Fruit fly (Drosophila melanogaster) whole organism, embryonic: ENCODE data around the gene drl.

Source experiments
- Ada2b ChIP-seq: fragments of 200-800 bp; sonication (Bioruptor generic); IDR thresholded peaks from 2 replicates; pipeline ENCODE4 v1.3.6; 2022; ENCODE audit warnings: missing biosample characterization, missing genetic modification characterization
- Adf1 ChIP-seq: fragments of 200-800 bp; sonication (Bioruptor generic); IDR thresholded peaks from 2 replicates; pipeline ENCODE4 v1.3.6; 2022; ENCODE audit warnings: missing biosample characterization, missing genetic modification characterization
- BEAF-32 ChIP-seq: fragments of 200-800 bp; sonication (Bioruptor generic); optimal IDR thresholded peaks from 3 replicates; lab custom pipeline; 2017; ENCODE audit warnings: missing biosample characterization, missing genetic modification characterization, mild to moderate bottlenecking, moderate library complexity, missing genetic modification reagents
- Bteb2 ChIP-seq: fragments of 200-800 bp; sonication (Bioruptor generic); optimal IDR thresholded peaks from 2 replicates; lab custom pipeline; 2016; ENCODE audit warnings: missing biosample characterization, missing genetic modification characterization
- CG1024 ChIP-seq: fragments of 200-800 bp; sonication (Bioruptor generic); IDR thresholded peaks from 2 replicates; pipeline ENCODE4 v1.3.6; 2022; ENCODE audit warnings: missing biosample characterization, missing genetic modification characterization
- CG10366 ChIP-seq: fragments of 200-800 bp; sonication (Bioruptor generic); IDR thresholded peaks from 2 replicates; pipeline ENCODE4 v1.3.6; 2022; ENCODE audit warnings: missing biosample characterization, missing genetic modification characterization
- CG10959 ChIP-seq: fragments of 200-800 bp; sonication (Bioruptor generic); IDR thresholded peaks from 2 replicates; pipeline ENCODE4 v1.3.6; 2022; ENCODE audit warnings: missing biosample characterization, missing genetic modification characterization
- CG11093 ChIP-seq: fragments of 200-800 bp; sonication (Bioruptor generic); IDR thresholded peaks from 3 replicates; pipeline ENCODE4 v1.3.6; 2022; ENCODE audit warnings: missing biosample characterization, missing genetic modification characterization
- CG11695 ChIP-seq: fragments of 200-800 bp; sonication (Bioruptor generic); IDR thresholded peaks from 3 replicates; pipeline ENCODE4 v1.3.6; 2022; ENCODE audit warnings: missing biosample characterization, missing genetic modification characterization
- CG14441 ChIP-seq: fragments of 200-800 bp; sonication (Bioruptor generic); IDR thresholded peaks from 2 replicates; pipeline ENCODE4 v1.3.6; 2022; ENCODE audit warnings: missing biosample characterization, missing genetic modification characterization
- CG14710 ChIP-seq: fragments of 200-800 bp; sonication (Bioruptor generic); optimal IDR thresholded peaks from 3 replicates; lab custom pipeline; 2019; ENCODE audit warnings: missing biosample characterization, mild to moderate bottlenecking, missing genetic modification characterization, moderate library complexity
- CG18476 ChIP-seq: fragments of 200-800 bp; sonication (Bioruptor generic); optimal IDR thresholded peaks from 2 replicates; lab custom pipeline; 2016; ENCODE audit warnings: missing biosample characterization, mild to moderate bottlenecking, missing genetic modification characterization
- CG3065 ChIP-seq: fragments of 200-800 bp; sonication (Bioruptor generic); optimal IDR thresholded peaks from 2 replicates; lab custom pipeline; 2016; ENCODE audit warnings: missing biosample characterization, missing genetic modification characterization
- CG34224 ChIP-seq: fragments of 200-800 bp; sonication (Bioruptor generic); IDR thresholded peaks from 3 replicates; pipeline ENCODE4 v1.3.6; 2022; ENCODE audit warnings: missing biosample characterization, missing genetic modification characterization; ENCODE audit not compliant: partially characterized antibody
- CG4820 ChIP-seq: fragments of 200-800 bp; sonication (Bioruptor generic); optimal IDR thresholded peaks from 3 replicates; lab custom pipeline; 2016; ENCODE audit warnings: missing biosample characterization, missing genetic modification characterization
- CG7745 ChIP-seq: fragments of 200-800 bp; sonication (Bioruptor generic); optimal IDR thresholded peaks from 2 replicates; lab custom pipeline; 2018; ENCODE audit warnings: missing biosample characterization, mild to moderate bottlenecking, missing genetic modification characterization, moderate library complexity
- CG7987 ChIP-seq: fragments of 200-800 bp; sonication (Bioruptor generic); optimal IDR thresholded peaks from 2 replicates; lab custom pipeline; 2018; ENCODE audit warnings: missing biosample characterization, mild to moderate bottlenecking, missing genetic modification characterization, moderate library complexity
- CG8281 ChIP-seq: fragments of 200-800 bp; sonication (Bioruptor generic); optimal IDR thresholded peaks from 2 replicates; lab custom pipeline; 2018; ENCODE audit warnings: missing biosample characterization, mild to moderate bottlenecking, missing genetic modification characterization, moderate library complexity
- CG9817 ChIP-seq: fragments of 200-800 bp; sonication (Bioruptor generic); optimal IDR thresholded peaks from 2 replicates; lab custom pipeline; 2018; ENCODE audit warnings: missing biosample characterization, mild to moderate bottlenecking, missing genetic modification characterization, moderate library complexity
- Dad ChIP-seq: fragments of 200-800 bp; sonication (Bioruptor generic); optimal IDR thresholded peaks from 3 replicates; lab custom pipeline; 2016; ENCODE audit warnings: missing biosample characterization, missing genetic modification characterization
- Deaf1 ChIP-seq: fragments of 200-800 bp; optimal IDR thresholded peaks from 3 replicates; lab custom pipeline; 2019; ENCODE audit warnings: missing biosample characterization, mild to moderate bottlenecking, missing genetic modification characterization, moderate library complexity
- Dek ChIP-seq: fragments of 200-800 bp; sonication (Bioruptor generic); optimal IDR thresholded peaks from 3 replicates; lab custom pipeline; 2019; ENCODE audit warnings: missing biosample characterization, mild to moderate bottlenecking, missing genetic modification characterization, moderate library complexity
- Dip2 ChIP-seq: fragments of 200-800 bp; sonication (Bioruptor generic); IDR thresholded peaks from 2 replicates; pipeline ENCODE4 v1.3.6; 2022; ENCODE audit warnings: missing biosample characterization, missing genetic modification characterization
- Dll ChIP-seq: fragments of 200-800 bp; sonication (Bioruptor generic); IDR thresholded peaks from 4 replicates; pipeline ENCODE4 v1.3.6; 2022; ENCODE audit warnings: missing biosample characterization, missing genetic modification characterization; ENCODE audit not compliant: partially characterized antibody
- Doc2 ChIP-seq: fragments of 200-800 bp; sonication (Bioruptor generic); IDR thresholded peaks from 2 replicates; pipeline ENCODE4 v1.3.6; 2022; ENCODE audit warnings: missing biosample characterization, missing genetic modification characterization
- Dref ChIP-seq: fragments of 200-800 bp; sonication (Bioruptor generic); IDR thresholded peaks from 2 replicates; pipeline ENCODE4 v1.3.6; 2022; ENCODE audit warnings: missing biosample characterization, missing genetic modification characterization
- Drgx ChIP-seq: fragments of 200-800 bp; sonication (Bioruptor generic); IDR thresholded peaks from 2 replicates; pipeline ENCODE4 v1.3.6; 2022; ENCODE audit warnings: missing biosample characterization, missing genetic modification characterization
- E2f1 ChIP-seq: fragments of 200-800 bp; sonication (Bioruptor generic); IDR thresholded peaks from 2 replicates; pipeline ENCODE4 v1.3.6; 2022; ENCODE audit warnings: missing biosample characterization, missing genetic modification characterization
- NC2α ChIP-seq: fragments of 200-800 bp; sonication (Bioruptor generic); optimal IDR thresholded peaks from 2 replicates; lab custom pipeline; 2016; ENCODE audit warnings: missing biosample characterization, missing genetic modification characterization
- Oli ChIP-seq: fragments of 200-800 bp; sonication (Bioruptor generic); optimal IDR thresholded peaks from 2 replicates; lab custom pipeline; 2018; ENCODE audit warnings: missing biosample characterization, mild to moderate bottlenecking, missing genetic modification characterization, moderate library complexity
- Usf ChIP-seq: fragments of 200-800 bp; sonication (Bioruptor generic); optimal IDR thresholded peaks from 2 replicates; lab custom pipeline; 2017; ENCODE audit warnings: missing genotype, missing biosample characterization, missing genetic modification characterization
- ase ChIP-seq: fragments of 200-800 bp; sonication (Bioruptor generic); IDR thresholded peaks from 3 replicates; pipeline ENCODE4 v1.3.6; 2022; ENCODE audit warnings: missing biosample characterization, missing genetic modification characterization
- bab2 ChIP-seq: fragments of 200-800 bp; sonication (Bioruptor generic); optimal IDR thresholded peaks from 2 replicates; lab custom pipeline; 2016; ENCODE audit warnings: missing biosample characterization, missing genetic modification characterization
- cato ChIP-seq: fragments of 200-800 bp; sonication (Bioruptor generic); optimal IDR thresholded peaks from 2 replicates; lab custom pipeline; 2016; ENCODE audit warnings: missing biosample characterization, missing genetic modification characterization, borderline replicate concordance
- croc ChIP-seq: fragments of 200-800 bp; sonication (Bioruptor generic); conservative IDR thresholded peaks from 3 replicates; pipeline ENCODE4 v1.3.6; 2022; ENCODE audit warnings: missing biosample characterization, missing genetic modification characterization
- dan ChIP-seq: fragments of 200-800 bp; sonication (Bioruptor generic); IDR thresholded peaks from 2 replicates; pipeline ENCODE4 v1.3.6; 2022; ENCODE audit warnings: missing biosample characterization, missing genetic modification characterization
- exex ChIP-seq: fragments of 200-800 bp; sonication (Bioruptor generic); optimal IDR thresholded peaks from 4 replicates; lab custom pipeline; 2018; ENCODE audit warnings: missing biosample characterization, mild to moderate bottlenecking, missing genetic modification characterization, moderate library complexity
- gcm ChIP-seq: fragments of 200-800 bp; sonication (Bioruptor generic); optimal IDR thresholded peaks from 2 replicates; lab custom pipeline; 2019; ENCODE audit warnings: missing biosample characterization, mild to moderate bottlenecking, missing genetic modification characterization, moderate library complexity
- gro ChIP-seq: fragments of 200-800 bp; sonication (Bioruptor generic); optimal IDR thresholded peaks from 2 replicates; lab custom pipeline; 2016; ENCODE audit warnings: missing biosample characterization, missing genetic modification characterization
- hkb ChIP-seq, 2 experiments: fragments of 200-800 bp in 1 of 2; fragments of >200 bp in 1 of 2; sonication (Bioruptor generic) in 1 of 2; IDR thresholded peaks in 1 of 2; optimal IDR thresholded peaks in 1 of 2; 2 replicates each; pipeline versions ENCODE4 v1.3.6 to Lab custom; 2017 to 2022; ENCODE audit warnings: missing biosample characterization in 1 of 2, missing genetic modification characterization in 1 of 2
- onecut ChIP-seq: fragments of 200-800 bp; sonication (Bioruptor generic); IDR thresholded peaks from 2 replicates; pipeline ENCODE4 v1.3.6; 2022; ENCODE audit warnings: missing biosample characterization, missing genetic modification characterization
- pho ChIP-seq: fragments of 200-800 bp; sonication (Bioruptor generic); optimal IDR thresholded peaks from 2 replicates; lab custom pipeline; 2016; ENCODE audit warnings: missing biosample characterization, missing genetic modification characterization
- phol ChIP-seq: fragments of 200-800 bp; sonication (Bioruptor generic); optimal IDR thresholded peaks from 3 replicates; lab custom pipeline; 2018; ENCODE audit warnings: missing biosample characterization, mild to moderate bottlenecking, missing genetic modification characterization, moderate library complexity
- pita ChIP-seq: fragments of 200-800 bp; sonication (Bioruptor generic); optimal IDR thresholded peaks from 2 replicates; lab custom pipeline; 2017; ENCODE audit warnings: missing biosample characterization, mild to moderate bottlenecking, missing genetic modification characterization
- scrt ChIP-seq: fragments of 200-800 bp; sonication (Bioruptor generic); optimal IDR thresholded peaks from 2 replicates; lab custom pipeline; 2018; ENCODE audit warnings: missing biosample characterization, mild to moderate bottlenecking, missing genetic modification characterization, moderate library complexity
- sisA ChIP-seq: fragments of 200-800 bp; sonication (Bioruptor generic); IDR thresholded peaks from 2 replicates; pipeline ENCODE4 v1.3.6; 2022; ENCODE audit warnings: missing biosample characterization, missing genetic modification characterization
- slou ChIP-seq: fragments of 200-800 bp; sonication (Bioruptor generic); optimal IDR thresholded peaks from 3 replicates; lab custom pipeline; 2016; ENCODE audit warnings: missing biosample characterization, missing genetic modification characterization
- so ChIP-seq: fragments of 200-800 bp; sonication (Bioruptor generic); IDR thresholded peaks from 3 replicates; pipeline ENCODE4 v1.3.6; 2022; ENCODE audit warnings: missing biosample characterization, missing genetic modification characterization
- sob ChIP-seq: fragments of 200-800 bp; sonication (Bioruptor generic); IDR thresholded peaks from 2 replicates; pipeline ENCODE4 v1.3.6; 2022; ENCODE audit warnings: missing biosample characterization, missing genetic modification characterization
- sr ChIP-seq: fragments of 200-800 bp; sonication (Bioruptor generic); IDR thresholded peaks from 3 replicates; pipeline ENCODE4 v1.3.6; 2022; ENCODE audit warnings: missing biosample characterization, missing genetic modification characterization

Gene drl

dm6 chr2L:19196443-19197044 is 6.4 kb downstream of the drl start (continued):
- TF ChIP-seq E2f1 (GFP tag; lab: Robert Waterston, UW), result peak; percentile 64
- no peak for TF ChIP-seq Dref (GFP tag; lab: Robert Waterston, UW)
- TF ChIP-seq CG7987 (GFP tag; lab: Kevin White, UChicago), result no peak
- TF ChIP-seq scrt (GFP tag; lab: Kevin White, UChicago), result no peak
- TF ChIP-seq CG7745 (tag; lab: Kevin White, UChicago), result no peak
- peak; percentile 60 for TF ChIP-seq gcm (GFP tag; lab: Kevin White, UChicago)
- TF ChIP-seq pita, result no peak
- no peak for TF ChIP-seq Deaf1 (tag; lab: Kevin White, UChicago)
- TF ChIP-seq Dek (tag; lab: Kevin White, UChicago), result no peak
- peak; percentile 72 for TF ChIP-seq CG14441 (GFP tag; lab: Robert Waterston, UW)
- TF ChIP-seq dan (GFP tag; lab: Robert Waterston, UW), result no peak; the same call in 1 of the 2 replicates
- no peak for TF ChIP-seq CG18476
- no peak for TF ChIP-seq gro
- TF ChIP-seq pho (GFP tag; lab: Kevin White, UChicago), result no peak
- peak; percentile 22 for TF ChIP-seq Usf (GFP tag; lab: Kevin White, UChicago)
- peak; percentile 48; the same call in 1 of the 2 replicates for TF ChIP-seq sob (GFP tag; lab: Robert Waterston, UW)
- TF ChIP-seq CG10959, result peak; percentile 79
- TF ChIP-seq CG4820, result peak; percentile 41
- no peak for TF ChIP-seq slou (GFP tag; lab: Kevin White, UChicago)
- TF ChIP-seq CG1024 (GFP tag; lab: Robert Waterston, UW), result peak; percentile 44; the same call in 1 of the 2 replicates
- TF ChIP-seq onecut (GFP tag; lab: Robert Waterston, UW), result peak; percentile 73
- TF ChIP-seq Ada2b (GFP tag; lab: Robert Waterston, UW), result peak; percentile 67
- TF ChIP-seq bab2, result peak; percentile 23
- TF ChIP-seq exex (tag; lab: Kevin White, UChicago), result no peak
- TF ChIP-seq CG8281, result no peak
- TF ChIP-seq cato, result no peak
- TF ChIP-seq CG9817, result no peak
- no peak for TF ChIP-seq NC2α (GFP tag; lab: Kevin White, UChicago)
- no peak for TF ChIP-seq Doc2 (GFP tag; lab: Robert Waterston, UW)
- TF ChIP-seq Bteb2 (GFP tag; lab: Kevin White, UChicago), result no peak
- TF ChIP-seq CG3065 (GFP tag; lab: Kevin White, UChicago), result no peak
- TF ChIP-seq CG11695 (GFP tag; lab: Robert Waterston, UW), result 0 out of 3 replicates have a peak, but pooled peaks have one; percentile 42
- TF ChIP-seq phol, result peak; percentile 64
- TF ChIP-seq Dad (GFP tag; lab: Kevin White, UChicago), result no peak
- peak; percentile 65 for TF ChIP-seq Drgx (GFP tag; lab: Robert Waterston, UW)
- TF ChIP-seq Oli (tag; lab: Kevin White, UChicago), result peak; percentile 68
- TF ChIP-seq sisA (GFP tag; lab: Robert Waterston, UW), result peak; percentile 56
- TF ChIP-seq CG34224 (GFP tag; lab: Robert Waterston, UW), result no peak
- peak; percentile 64 for TF ChIP-seq CG10366 (GFP tag; lab: Robert Waterston, UW)
- peak; percentile 59; the same call in 1 of the 3 replicates for TF ChIP-seq so (GFP tag; lab: Robert Waterston, UW)
- TF ChIP-seq ase (GFP tag; lab: Robert Waterston, UW), result peak; percentile 59; the same call in 2 of the 3 replicates
- TF ChIP-seq Dip2, result no peak
- TF ChIP-seq hkb (optimal IDR thresholded peaks at IDR 0.05; lab: Kevin White, UChicago), result no peak
- TF ChIP-seq hkb (GFP tag; IDR thresholded peaks at IDR 0.05; lab: Robert Waterston, UW), result peak; percentile 81
- TF ChIP-seq CG14710 (tag; lab: Kevin White, UChicago), result peak; percentile 58
- no peak for TF ChIP-seq Dll (GFP tag; lab: Robert Waterston, UW)
- peak; percentile 59 for TF ChIP-seq croc (GFP tag; lab: Robert Waterston, UW)
- peak; percentile 68 for TF ChIP-seq CG11093
- no peak for TF ChIP-seq sr (GFP tag; lab: Robert Waterston, UW)
- no peak for TF ChIP-seq Adf1 (GFP tag; lab: Robert Waterston, UW)
- TF ChIP-seq BEAF-32 (GFP tag; lab: Kevin White, UChicago), result no peak
